Fruit fly (Drosophila melanogaster) whole organism, adult: ENCODE measurements around the gene CG13287.

ENCODE experiments used
- CG11617 ChIP-seq: fragments of 200-800 bp; sonication (Bioruptor generic); optimal IDR thresholded peaks from 2 replicates; lab custom pipeline; 2017; ENCODE audit warnings: mild to moderate bottlenecking, missing biosample characterization, missing genetic modification reagents, missing genetic modification characterization
- CG12768 ChIP-seq: fragments of 200-800 bp; sonication (Bioruptor generic); optimal IDR thresholded peaks from 2 replicates; lab custom pipeline; 2017; ENCODE audit warnings: missing biosample characterization, missing genetic modification characterization, mild to moderate bottlenecking, moderate library complexity, missing genetic modification reagents
- CG33017 ChIP-seq: fragments of 200-800 bp; sonication (Bioruptor generic); optimal IDR thresholded peaks from 2 replicates; lab custom pipeline; 2018; ENCODE audit warnings: missing biosample characterization, mild to moderate bottlenecking, missing genetic modification characterization, moderate library complexity
- CG7045 ChIP-seq: fragments of 200-800 bp; sonication (Bioruptor generic); optimal IDR thresholded peaks from 2 replicates; lab custom pipeline; 2017; ENCODE audit warnings: missing biosample characterization, mild to moderate bottlenecking, missing genetic modification characterization
- Clk ChIP-seq: fragments of 200-800 bp; sonication (Bioruptor generic); optimal IDR thresholded peaks from 2 replicates; lab custom pipeline; 2017; ENCODE audit warnings: missing biosample characterization, missing genetic modification characterization
- bab1 ChIP-seq: fragments of 200-800 bp; sonication (Bioruptor generic); optimal IDR thresholded peaks from 3 replicates; lab custom pipeline; 2019; ENCODE audit warnings: missing biosample characterization, mild to moderate bottlenecking, missing genetic modification characterization, moderate library complexity
- cic ChIP-seq: fragments of 200-800 bp; sonication (Bioruptor generic); optimal IDR thresholded peaks from 2 replicates; lab custom pipeline; 2017; ENCODE audit warnings: missing biosample characterization, mild to moderate bottlenecking, missing genetic modification characterization, moderate library complexity
- cnc ChIP-seq, 2 experiments: fragments of >200 bp; optimal IDR thresholded peaks; 2 replicates each; lab custom pipeline; 2017
- tj ChIP-seq: fragments of 200-800 bp; sonication (Bioruptor generic); optimal IDR thresholded peaks from 3 replicates; lab custom pipeline; 2017; ENCODE audit warnings: missing biosample characterization, mild to moderate bottlenecking, missing genetic modification characterization, moderate library complexity
- toe ChIP-seq: fragments of 200-800 bp; sonication (Bioruptor generic); optimal IDR thresholded peaks from 2 replicates; lab custom pipeline; 2016; ENCODE audit warnings: missing biosample characterization, missing genetic modification characterization

DNA sequence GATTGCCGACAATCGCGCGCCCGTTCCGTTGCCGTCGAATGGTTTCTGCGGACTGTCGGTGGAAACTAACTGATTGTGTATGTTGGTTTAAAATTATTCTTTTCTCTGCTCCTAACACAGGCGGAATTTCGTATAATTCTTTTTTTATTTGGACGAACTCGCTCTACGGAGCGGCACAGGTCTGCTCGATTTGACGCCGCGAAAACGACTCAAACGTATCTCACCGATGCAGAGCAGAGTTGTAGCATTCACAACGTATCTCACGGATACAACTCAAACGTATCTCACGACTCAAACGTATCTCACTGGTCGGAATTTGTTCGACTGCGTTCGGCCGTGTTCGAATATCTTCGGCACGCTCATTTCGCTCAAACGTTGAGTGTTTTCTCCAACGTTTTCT is 36.6 kb upstream of the CG13287 start, which contains the start of gene vn:
- TF ChIP-seq CG33017 (no peak), CG7045 (GFP tag; lab: Kevin White, UChicago) (no peak), cnc (optimal IDR thresholded peaks at IDR 0.05; lab: Kevin White, UChicago) (no peak), cic (GFP tag; lab: Kevin White, UChicago) (no peak), Clk (GFP tag; lab: Kevin White, UChicago) (no peak), toe (GFP tag; lab: Kevin White, UChicago) (no peak), CG11617 (GFP tag; lab: Kevin White, UChicago) (no peak), CG12768 (GFP tag; lab: Kevin White, UChicago) (no peak), tj (no peak), bab1 (GFP tag; lab: Kevin White, UChicago) (no peak)
